Worm (Caenorhabditis elegans): Measurements from ENCODE around the gene F44E2.7.

DNA sequence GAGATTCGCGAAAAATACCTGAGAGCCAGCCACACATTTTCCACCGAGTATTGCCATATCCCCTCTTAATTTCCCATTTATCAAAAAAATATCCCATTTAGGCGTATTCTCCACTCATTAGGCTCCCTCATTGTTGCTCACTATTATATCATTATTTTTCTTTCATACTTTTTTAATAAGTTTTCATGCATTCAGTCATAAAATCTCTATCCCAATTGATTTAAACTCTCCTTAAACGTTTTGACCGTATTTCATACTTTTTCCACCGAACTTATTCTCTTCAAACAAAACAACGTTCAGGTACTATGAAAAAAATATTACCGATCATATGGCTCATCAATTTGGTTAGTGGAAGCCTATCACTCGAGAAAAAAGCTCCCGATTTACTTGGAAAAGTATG lies 41.7 kb upstream of the F44E2.7 start, which contains the start of gene lnkn-1:
- TF ChIP-seq skn-1 (tag; optimal IDR thresholded peaks at IDR 0.05): no peak
- no peak for TF ChIP-seq ceh-82 (tag; optimal IDR thresholded peaks at IDR 0.05)
- TF ChIP-seq C34F6.9 (tag; optimal IDR thresholded peaks at IDR 0.05): no peak
- TF ChIP-seq elt-3 (tag; optimal IDR thresholded peaks at IDR 0.05): no peak
- TF ChIP-seq crh-2 (tag; optimal IDR thresholded peaks at IDR 0.05): no peak
- TF ChIP-seq ama-1 (optimal IDR thresholded peaks at IDR 0.05): no peak

Measured in whole organism, L2 larva.